Worm (Caenorhabditis elegans) whole organism, L1 larva: ENCODE data around the gene C32D5.11.
A peak's percentile ranks its signal among the peaks of the same experiment; 100 is the strongest.

Source experiments
- C16A3.4 ChIP-seq: fragments of 150-350 bp; optimal IDR thresholded peaks from 2 replicates; lab custom pipeline; 2014; ENCODE audit warnings: missing biosample characterization, missing genetic modification characterization
- C34B4.2 ChIP-seq: sonication (generic microtip); optimal IDR thresholded peaks from 2 replicates; lab custom pipeline; 2017; ENCODE audit warnings: mild to moderate bottlenecking, missing genetic modification characterization, missing compliant biosample characterization
- F16B12.6 ChIP-seq: fragments of 150-350 bp; optimal IDR thresholded peaks from 2 replicates; lab custom pipeline; 2014; ENCODE audit warnings: missing biosample characterization, missing genetic modification characterization
- aly-2 ChIP-seq: fragments of 150-350 bp; optimal IDR thresholded peaks from 2 replicates; lab custom pipeline; 2014; ENCODE audit warnings: missing biosample characterization, missing genetic modification characterization
- blmp-1 ChIP-seq: fragments of 150-350 bp; optimal IDR thresholded peaks from 2 replicates; lab custom pipeline; 2014; ENCODE audit warnings: missing biosample characterization, missing genetic modification characterization
- ceh-8 ChIP-seq: fragments of 200-800 bp; sonication (Bioruptor generic); optimal IDR thresholded peaks from 2 replicates; lab custom pipeline; 2018; ENCODE audit warnings: mild to moderate bottlenecking, missing genetic modification characterization, moderate library complexity, missing compliant biosample characterization
- ceh-88 ChIP-seq: fragments of 200-800 bp; sonication (Bioruptor generic); IDR thresholded peaks from 2 replicates; pipeline ENCODE4 v1.3.6; 2022; ENCODE audit warnings: missing genetic modification characterization, missing compliant biosample characterization
- ces-1 ChIP-seq: fragments of 150-350 bp; optimal IDR thresholded peaks from 2 replicates; lab custom pipeline; 2014; ENCODE audit warnings: missing biosample characterization, missing genetic modification reagents, missing genetic modification characterization
- efl-3 ChIP-seq: fragments of 200-800 bp; sonication (Bioruptor generic); optimal IDR thresholded peaks from 2 replicates; lab custom pipeline; 2018; ENCODE audit warnings: mild to moderate bottlenecking, missing genetic modification characterization, missing compliant biosample characterization
- egl-27 ChIP-seq, 2 experiments: fragments of 150-350 bp in 1 of 2; sonication (generic microtip); optimal IDR thresholded peaks; 3 replicates each; lab custom pipeline; 2017 to 2018; ENCODE audit warnings: missing biosample characterization in 2 of 2, missing genetic modification characterization in 2 of 2, missing genetic modification reagents in 2 of 2
- elt-2 ChIP-seq: sonication (generic microtip); optimal IDR thresholded peaks from 2 replicates; lab custom pipeline; 2016; ENCODE audit warnings: missing genetic modification characterization, mild to moderate bottlenecking, inconsistent platforms, missing compliant biosample characterization, missing genetic modification reagents
- ets-5 ChIP-seq: fragments of 200-800 bp; sonication (Bioruptor generic); IDR thresholded peaks from 2 replicates; pipeline ENCODE4 v1.3.6; 2022; ENCODE audit warnings: missing genetic modification characterization, missing compliant biosample characterization
- fkh-10 ChIP-seq: sonication (generic microtip); optimal IDR thresholded peaks from 2 replicates; lab custom pipeline; 2017; ENCODE audit warnings: missing biosample characterization, missing genetic modification reagents, missing genetic modification characterization
- fkh-4 ChIP-seq: sonication (generic microtip); optimal IDR thresholded peaks from 2 replicates; lab custom pipeline; 2016; ENCODE audit warnings: missing compliant biosample characterization, missing genetic modification characterization, borderline replicate concordance
- fos-1 ChIP-seq: fragments of 150-350 bp; optimal IDR thresholded peaks from 2 replicates; lab custom pipeline; 2014; ENCODE audit warnings: missing biosample characterization, missing genetic modification characterization
- hlh-17 ChIP-seq: fragments of 200-800 bp; sonication (Bioruptor generic); optimal IDR thresholded peaks from 2 replicates; lab custom pipeline; 2018; ENCODE audit warnings: missing genetic modification characterization, mild to moderate bottlenecking, missing compliant biosample characterization, moderate library complexity, borderline replicate concordance
- hlh-4 ChIP-seq: sonication (generic microtip); optimal IDR thresholded peaks from 2 replicates; lab custom pipeline; 2016; ENCODE audit warnings: mild to moderate bottlenecking, missing genetic modification characterization, missing compliant biosample characterization
- hpl-2 ChIP-seq: fragments of 150-350 bp; optimal IDR thresholded peaks from 2 replicates; lab custom pipeline; 2014; ENCODE audit warnings: missing biosample characterization, missing genetic modification reagents, missing genetic modification characterization
- isw-1 ChIP-seq: fragments of 200-800 bp; sonication (Bioruptor generic); IDR thresholded peaks from 2 replicates; pipeline ENCODE4 v1.3.6; 2022; ENCODE audit warnings: missing genetic modification characterization, missing compliant biosample characterization
- lin-13 ChIP-seq: fragments of 150-350 bp; optimal IDR thresholded peaks from 2 replicates; lab custom pipeline; 2014; ENCODE audit warnings: missing biosample characterization, missing genetic modification reagents, missing genetic modification characterization
- lin-14 ChIP-seq: fragments of 200-800 bp; sonication (Bioruptor generic); optimal IDR thresholded peaks from 2 replicates; lab custom pipeline; 2018; ENCODE audit warnings: mild to moderate bottlenecking, missing genetic modification characterization, moderate library complexity, missing compliant biosample characterization
- lin-35 ChIP-seq, 2 experiments: fragments of 150-350 bp; optimal IDR thresholded peaks; 2 replicates each; lab custom pipeline; 2014; ENCODE audit warnings: missing biosample characterization in 2 of 2, missing genetic modification characterization in 2 of 2, missing genetic modification reagents in 2 of 2
- lin-39 ChIP-seq: fragments of 150-350 bp; optimal IDR thresholded peaks from 2 replicates; lab custom pipeline; 2014; ENCODE audit warnings: missing biosample characterization, missing genetic modification reagents, missing genetic modification characterization
- lir-3 ChIP-seq: sonication (generic microtip); optimal IDR thresholded peaks from 2 replicates; lab custom pipeline; 2016; ENCODE audit warnings: mild to moderate bottlenecking, missing genetic modification characterization, moderate library complexity, missing compliant biosample characterization; ENCODE audit not compliant: poor library complexity
- mdl-1 ChIP-seq, 2 experiments: fragments of 150-350 bp; optimal IDR thresholded peaks; 2 replicates each; lab custom pipeline; 2014 to 2017; ENCODE audit warnings: missing biosample characterization in 2 of 2, missing genetic modification characterization in 2 of 2, inconsistent platforms in 1 of 2
- nhr-11 ChIP-seq: fragments of 150-350 bp; optimal IDR thresholded peaks from 2 replicates; lab custom pipeline; 2014; ENCODE audit warnings: missing biosample characterization, missing genetic modification characterization
- nhr-12 ChIP-seq: sonication (generic microtip); optimal IDR thresholded peaks from 2 replicates; lab custom pipeline; 2017; ENCODE audit warnings: missing biosample characterization, missing genetic modification characterization
- nhr-19 ChIP-seq: fragments of 200-800 bp; sonication (Bioruptor generic); conservative IDR thresholded peaks from 2 replicates; pipeline ENCODE4 v1.3.6; 2022; ENCODE audit warnings: missing genetic modification characterization, missing compliant biosample characterization
- nhr-20 ChIP-seq: sonication (generic microtip); optimal IDR thresholded peaks from 2 replicates; lab custom pipeline; 2016; ENCODE audit warnings: mild to moderate bottlenecking, missing genetic modification characterization, missing compliant biosample characterization
- nhr-237 ChIP-seq: fragments of 150-350 bp; optimal IDR thresholded peaks from 2 replicates; lab custom pipeline; 2014; ENCODE audit warnings: missing biosample characterization, missing genetic modification characterization
- nhr-71 ChIP-seq: sonication (generic microtip); optimal IDR thresholded peaks from 2 replicates; lab custom pipeline; 2016; ENCODE audit warnings: mild to moderate bottlenecking, missing genetic modification characterization, moderate library complexity, missing compliant biosample characterization
- nhr-76 ChIP-seq: sonication (generic microtip); optimal IDR thresholded peaks from 2 replicates; lab custom pipeline; 2017; ENCODE audit warnings: missing biosample characterization, missing genetic modification characterization
- nhr-77 ChIP-seq: fragments of 150-350 bp; optimal IDR thresholded peaks from 2 replicates; lab custom pipeline; 2014; ENCODE audit warnings: missing biosample characterization, missing genetic modification characterization
- nhr-85 ChIP-seq: sonication (generic microtip); peaks from one replicate; lab custom pipeline; 2016; ENCODE audit warnings: missing genetic modification characterization, inconsistent platforms, missing compliant biosample characterization
- pqm-1 ChIP-seq: sonication (generic microtip); optimal IDR thresholded peaks from 3 replicates; lab custom pipeline; 2017; ENCODE audit warnings: missing biosample characterization, missing genetic modification characterization
- skn-1 ChIP-seq: fragments of 150-350 bp; optimal IDR thresholded peaks from 2 replicates; lab custom pipeline; 2014; ENCODE audit warnings: missing biosample characterization, missing genetic modification characterization
- snpc-4 ChIP-seq: fragments of 150-350 bp; optimal IDR thresholded peaks from 2 replicates; lab custom pipeline; 2014; ENCODE audit warnings: missing biosample characterization, missing genetic modification characterization
- sptf-1 ChIP-seq: fragments of 150-350 bp; optimal IDR thresholded peaks from 2 replicates; lab custom pipeline; 2014; ENCODE audit warnings: missing biosample characterization, missing genetic modification characterization
- swsn-7 ChIP-seq: sonication (generic microtip); optimal IDR thresholded peaks from 2 replicates; lab custom pipeline; 2016; ENCODE audit warnings: missing genetic modification characterization, missing compliant biosample characterization
- tbx-2 ChIP-seq: sonication (generic microtip); optimal IDR thresholded peaks from 2 replicates; lab custom pipeline; 2016; ENCODE audit warnings: missing genetic modification characterization, missing compliant biosample characterization
- unc-62 ChIP-seq: fragments of 150-350 bp; optimal IDR thresholded peaks from 2 replicates; lab custom pipeline; 2014; ENCODE audit warnings: missing biosample characterization, missing genetic modification reagents, missing genetic modification characterization
- unc-86 ChIP-seq: sonication (generic microtip); optimal IDR thresholded peaks from 2 replicates; lab custom pipeline; 2016; ENCODE audit warnings: missing genetic modification characterization, missing compliant biosample characterization
- zag-1 ChIP-seq: fragments of 150-350 bp; optimal IDR thresholded peaks from 2 replicates; lab custom pipeline; 2014; ENCODE audit warnings: missing biosample characterization, missing genetic modification characterization
- ztf-11 ChIP-seq, 2 experiments: sonication (generic microtip); optimal IDR thresholded peaks; 2 replicates each; lab custom pipeline; 2016 to 2017; ENCODE audit warnings: missing genetic modification characterization in 2 of 2, missing biosample characterization in 1 of 2, missing compliant biosample characterization in 1 of 2
- ztf-4 ChIP-seq: fragments of 150-350 bp; optimal IDR thresholded peaks from 2 replicates; lab custom pipeline; 2014; ENCODE audit warnings: missing biosample characterization, missing genetic modification characterization

Gene C32D5.11

ce11 chrII:6342455-6342854 is 12.8 kb downstream of the C32D5.11 start (continued):
- TF ChIP-seq lir-3 (tag; lab: Kevin White, UChicago) (no peak), nhr-19 (GFP tag; lab: Robert Waterston, UW) (no peak), skn-1 (no peak), hlh-17 (GFP tag; lab: Kevin White, UChicago) (no peak), nhr-85 (tag; lab: Kevin White, UChicago) (no peak), fos-1 (no peak), unc-62 (GFP tag; lab: Kevin White, UChicago) (no peak), hlh-4 (tag; lab: Kevin White, UChicago) (no peak), sptf-1 (tag; lab: Kevin White, UChicago) (no peak), unc-86 (tag; lab: Kevin White, UChicago) (no peak), isw-1 (GFP tag; lab: Robert Waterston, UW) (no peak), mdl-1 (tag; optimal IDR thresholded peaks at IDR 0.05; lab: Kevin White, UChicago) (no peak), swsn-7 (tag; lab: Kevin White, UChicago) (no peak), fkh-4 (tag; lab: Kevin White, UChicago) (no peak)

ce11 chrII:6341076-6341475 is 14.2 kb downstream of the C32D5.11 start:
- no peak for TF ChIP-seq C16A3.4 (tag; lab: Kevin White, UChicago)
- no peak for TF ChIP-seq ets-5 (GFP tag; lab: Robert Waterston, UW)
- TF ChIP-seq lin-13 (GFP tag; lab: Kevin White, UChicago): no peak
- TF ChIP-seq blmp-1 (tag; lab: Kevin White, UChicago): peak; percentile 79
- TF ChIP-seq nhr-77 (tag; lab: Kevin White, UChicago): no peak
- no peak for TF ChIP-seq F16B12.6 (tag; lab: Kevin White, UChicago)
- peak; percentile 14 for TF ChIP-seq nhr-85 (tag; lab: Kevin White, UChicago)
- no peak for TF ChIP-seq nhr-20 (tag; lab: Kevin White, UChicago)
- no peak for TF ChIP-seq tbx-2
- peak; percentile 18 for TF ChIP-seq lin-14 (GFP tag; lab: Kevin White, UChicago)
- no peak for TF ChIP-seq aly-2 (tag; lab: Kevin White, UChicago)
- TF ChIP-seq unc-86 (tag; lab: Kevin White, UChicago): no peak
- TF ChIP-seq nhr-71 (tag; lab: Kevin White, UChicago): no peak
- TF ChIP-seq, all 84 proteins: peak for 3

DNA sequence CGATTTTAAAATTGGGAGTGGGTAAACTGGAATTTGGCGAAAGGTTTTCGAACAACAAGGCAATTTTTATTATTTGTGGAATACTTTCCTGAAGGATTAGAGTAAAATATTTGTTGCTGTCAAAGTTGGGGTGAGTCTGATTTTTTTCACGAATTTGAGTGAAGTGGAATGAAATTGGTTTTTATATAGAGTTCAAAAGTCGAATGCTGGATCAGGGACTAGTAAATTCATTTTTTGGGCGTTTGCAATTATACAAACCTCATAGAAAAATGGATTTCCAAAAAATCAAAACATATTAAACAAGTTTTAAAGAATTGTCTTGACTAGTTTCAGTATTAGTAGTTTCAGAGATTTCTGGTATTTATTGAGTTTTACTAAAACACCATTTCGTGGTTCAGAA is 15.3 kb downstream of the C32D5.11 start, which contains the start of gene C32D5.7:
TSS of gene C32D5.7 (minus strand) at position 101 of the 400 bp plus-strand sequence.
- TF ChIP-seq ceh-8 (no peak), nhr-237 (tag; lab: Kevin White, UChicago) (no peak), nhr-77 (tag; lab: Kevin White, UChicago) (no peak), efl-3 (GFP tag; lab: Kevin White, UChicago) (no peak), nhr-20 (tag; lab: Kevin White, UChicago) (no peak), egl-27 (tag; optimal IDR thresholded peaks at IDR 0.05; lab: Kevin White, UChicago) (no peak), nhr-11 (tag; lab: Kevin White, UChicago) (no peak), ceh-88 (GFP tag; lab: Robert Waterston, UW) (no peak)

ce11 chrII:6339511-6339910 is 15.7 kb downstream of the C32D5.11 start:
- peak in 1 of 2 experiments; percentile 6 for TF ChIP-seq lin-35 (GFP tag; optimal IDR thresholded peaks at IDR 0.05; lab: Kevin White, UChicago)
- TF ChIP-seq snpc-4: no peak
- no peak for TF ChIP-seq ztf-4
- no peak for TF ChIP-seq unc-62 (GFP tag; lab: Kevin White, UChicago)
- peak; percentile 57 for TF ChIP-seq elt-2

ce11 chrII:6335358-6335757 is 19.9 kb downstream of the C32D5.11 start, which contains the start of gene C32D5.14:
Gene C32D5.14 (plus strand): TSS chrII:6335488.
- no peak for TF ChIP-seq isw-1 (GFP tag; lab: Robert Waterston, UW)
- TF ChIP-seq C16A3.4 (tag; lab: Kevin White, UChicago): no peak
- TF ChIP-seq ceh-8: no peak
- no peak for TF ChIP-seq unc-62 (GFP tag; lab: Kevin White, UChicago)
- no peak for TF ChIP-seq ztf-11 (tag; optimal IDR thresholded peaks at IDR 0.05; lab: Kevin White, UChicago)
- no peak for TF ChIP-seq lin-39 (tag; lab: Kevin White, UChicago)
- no peak for TF ChIP-seq snpc-4
- TF ChIP-seq fos-1: no peak
- TF ChIP-seq nhr-76 (tag; lab: Kevin White, UChicago): no peak
- no peak for TF ChIP-seq zag-1 (tag; lab: Kevin White, UChicago)
- TF ChIP-seq fkh-10: no peak
- TF ChIP-seq ces-1 (GFP tag; lab: Kevin White, UChicago): no peak
- TF ChIP-seq skn-1: no peak
- TF ChIP-seq pqm-1 (tag; lab: Kevin White, UChicago): peak; percentile 41
- TF ChIP-seq hpl-2 (GFP tag; lab: Kevin White, UChicago): no peak
- TF ChIP-seq C34B4.2 (tag; lab: Kevin White, UChicago): no peak
- TF ChIP-seq nhr-77 (tag; lab: Kevin White, UChicago): no peak
- no peak for TF ChIP-seq egl-27 (tag; optimal IDR thresholded peaks at IDR 0.05; lab: Kevin White, UChicago)
- TF ChIP-seq nhr-12 (tag; lab: Kevin White, UChicago): no peak
- TF ChIP-seq mdl-1 (tag; optimal IDR thresholded peaks at IDR 0.05; lab: Kevin White, UChicago): no peak
- no peak for TF ChIP-seq aly-2 (tag; lab: Kevin White, UChicago)
